Worm (Caenorhabditis elegans) whole organism, L2 larva: ENCODE results near the gene ndg-4.

Source experiments
- C34F6.9 ChIP-seq: fragments of 150-350 bp; optimal IDR thresholded peaks from 2 replicates; lab custom pipeline; 2014; ENCODE audit warnings: missing biosample characterization, missing genetic modification characterization
- F13H6.1 ChIP-seq: sonication (generic microtip); optimal IDR thresholded peaks from 2 replicates; lab custom pipeline; 2016; ENCODE audit warnings: missing genetic modification characterization, missing compliant biosample characterization
- R02D3.7 ChIP-seq: fragments of 150-350 bp; optimal IDR thresholded peaks from 2 replicates; lab custom pipeline; 2014; ENCODE audit warnings: missing biosample characterization, missing genetic modification characterization
- Y55F3AM.14 ChIP-seq: fragments of 200-800 bp; sonication (Bioruptor generic); optimal IDR thresholded peaks from 2 replicates; lab custom pipeline; 2018; ENCODE audit warnings: mild to moderate bottlenecking, missing genetic modification characterization, missing compliant biosample characterization
- ZK546.5 ChIP-seq: sonication (generic microtip); optimal IDR thresholded peaks from 2 replicates; lab custom pipeline; 2017; ENCODE audit warnings: missing biosample characterization, missing genetic modification characterization
- alr-1 ChIP-seq: fragments of 150-350 bp; optimal IDR thresholded peaks from 2 replicates; lab custom pipeline; 2014; ENCODE audit warnings: missing biosample characterization, missing genetic modification characterization
- aly-2 ChIP-seq: fragments of 150-350 bp; optimal IDR thresholded peaks from 2 replicates; lab custom pipeline; 2014; ENCODE audit warnings: missing biosample characterization, missing genetic modification characterization
- ama-1 ChIP-seq: fragments of 150-350 bp; optimal IDR thresholded peaks from 2 replicates; lab custom pipeline; 2018; ENCODE audit warnings: inconsistent platforms
- blmp-1 ChIP-seq: sonication (generic microtip); optimal IDR thresholded peaks from 2 replicates; lab custom pipeline; 2017; ENCODE audit warnings: missing genetic modification characterization, mild to moderate bottlenecking, missing compliant biosample characterization, antibody characterized with exemption, moderate library complexity; ENCODE audit not compliant: insufficient read depth
- ceh-16 ChIP-seq: fragments of 150-350 bp; optimal IDR thresholded peaks from 2 replicates; lab custom pipeline; 2014; ENCODE audit warnings: missing biosample characterization, missing genetic modification characterization
- ceh-82 ChIP-seq: fragments of 150-350 bp; optimal IDR thresholded peaks from 2 replicates; lab custom pipeline; 2014; ENCODE audit warnings: missing biosample characterization, missing genetic modification characterization
- crh-2 ChIP-seq: sonication (generic microtip); optimal IDR thresholded peaks from 2 replicates; lab custom pipeline; 2017; ENCODE audit warnings: missing biosample characterization, missing genetic modification characterization
- dmd-4 ChIP-seq: sonication (generic microtip); optimal IDR thresholded peaks from 2 replicates; lab custom pipeline; 2017; ENCODE audit warnings: missing biosample characterization, missing genetic modification characterization
- egl-27 ChIP-seq: sonication (generic microtip); optimal IDR thresholded peaks from 3 replicates; lab custom pipeline; 2017; ENCODE audit warnings: missing biosample characterization, missing genetic modification reagents, missing genetic modification characterization
- elt-1 ChIP-seq: fragments of 150-350 bp; optimal IDR thresholded peaks from 2 replicates; lab custom pipeline; 2014; ENCODE audit warnings: missing biosample characterization, missing genetic modification characterization
- elt-3 ChIP-seq: sonication (generic microtip); optimal IDR thresholded peaks from 2 replicates; lab custom pipeline; 2017; ENCODE audit warnings: missing biosample characterization, missing genetic modification characterization
- fos-1 ChIP-seq: fragments of 150-350 bp; optimal IDR thresholded peaks from 2 replicates; lab custom pipeline; 2014; ENCODE audit warnings: missing biosample characterization, missing genetic modification characterization
- gmeb-1 ChIP-seq: fragments of 150-350 bp; optimal IDR thresholded peaks from 2 replicates; lab custom pipeline; 2014; ENCODE audit warnings: missing biosample characterization, missing genetic modification characterization
- lin-11 ChIP-seq: fragments of 150-350 bp; sonication (generic microtip); optimal IDR thresholded peaks from 2 replicates; lab custom pipeline; 2014; ENCODE audit warnings: missing biosample characterization, missing genetic modification characterization, inconsistent platforms, mixed read lengths
- lin-13 ChIP-seq: fragments of 150-350 bp; optimal IDR thresholded peaks from 2 replicates; lab custom pipeline; 2014; ENCODE audit warnings: missing biosample characterization, missing genetic modification reagents, missing genetic modification characterization
- lin-39 ChIP-seq: fragments of 150-350 bp; optimal IDR thresholded peaks from 2 replicates; lab custom pipeline; 2014; ENCODE audit warnings: missing biosample characterization, missing genetic modification reagents, missing genetic modification characterization
- lsy-2 ChIP-seq, 2 experiments: fragments of 150-350 bp in 1 of 2; sonication (generic microtip) in 1 of 2; optimal IDR thresholded peaks; 2 replicates each; lab custom pipeline; 2014 to 2017; ENCODE audit warnings: missing biosample characterization in 2 of 2, missing genetic modification characterization in 2 of 2
- mab-5 ChIP-seq: fragments of 150-350 bp; optimal IDR thresholded peaks from 2 replicates; lab custom pipeline; 2014; ENCODE audit warnings: missing biosample characterization, missing genetic modification characterization
- mbf-1 ChIP-seq: sonication (generic microtip); optimal IDR thresholded peaks from 2 replicates; lab custom pipeline; 2017; ENCODE audit warnings: missing biosample characterization, missing genetic modification characterization
- mdl-1 ChIP-seq, 2 experiments: fragments of 150-350 bp in 1 of 2; sonication (generic microtip) in 1 of 2; optimal IDR thresholded peaks; 2 replicates each; lab custom pipeline; 2017; ENCODE audit warnings: missing biosample characterization in 2 of 2, missing genetic modification characterization in 2 of 2
- nhr-10 ChIP-seq: sonication (generic microtip); optimal IDR thresholded peaks from 2 replicates; lab custom pipeline; 2017; ENCODE audit warnings: missing biosample characterization, missing genetic modification characterization
- nhr-11 ChIP-seq: fragments of 150-350 bp; optimal IDR thresholded peaks from 2 replicates; lab custom pipeline; 2014; ENCODE audit warnings: missing biosample characterization, missing genetic modification characterization
- nhr-12 ChIP-seq: fragments of 150-350 bp; optimal IDR thresholded peaks from 2 replicates; lab custom pipeline; 2014; ENCODE audit warnings: missing biosample characterization, missing genetic modification characterization
- nhr-129 ChIP-seq: fragments of 150-350 bp; optimal IDR thresholded peaks from 2 replicates; lab custom pipeline; 2014; ENCODE audit warnings: missing biosample characterization, missing genetic modification characterization
- nhr-21 ChIP-seq: fragments of 150-350 bp; optimal IDR thresholded peaks from 2 replicates; lab custom pipeline; 2014; ENCODE audit warnings: missing biosample characterization, missing genetic modification characterization
- nhr-23 ChIP-seq: fragments of 150-350 bp; optimal IDR thresholded peaks from 2 replicates; lab custom pipeline; 2014; ENCODE audit warnings: missing biosample characterization, missing genetic modification reagents, missing genetic modification characterization
- nhr-237 ChIP-seq: fragments of 150-350 bp; optimal IDR thresholded peaks from 2 replicates; lab custom pipeline; 2014; ENCODE audit warnings: missing biosample characterization, missing genetic modification characterization
- nhr-25 ChIP-seq: fragments of 150-350 bp; sonication (generic microtip); optimal IDR thresholded peaks from 3 replicates; lab custom pipeline; 2014; ENCODE audit warnings: missing biosample characterization, missing genetic modification characterization
- nhr-6 ChIP-seq: fragments of 150-350 bp; optimal IDR thresholded peaks from 2 replicates; lab custom pipeline; 2014; ENCODE audit warnings: missing biosample characterization, missing genetic modification characterization
- nhr-77 ChIP-seq: fragments of 150-350 bp; optimal IDR thresholded peaks from 2 replicates; lab custom pipeline; 2014; ENCODE audit warnings: missing biosample characterization, missing genetic modification characterization
- peb-1 ChIP-seq: fragments of 150-350 bp; optimal IDR thresholded peaks from 2 replicates; lab custom pipeline; 2014; ENCODE audit warnings: missing biosample characterization, missing genetic modification characterization
- sem-4 ChIP-seq: fragments of 150-350 bp; optimal IDR thresholded peaks from 2 replicates; lab custom pipeline; 2014; ENCODE audit warnings: missing biosample characterization, missing genetic modification reagents, missing genetic modification characterization
- skn-1 ChIP-seq: sonication (generic microtip); optimal IDR thresholded peaks from 2 replicates; lab custom pipeline; 2017; ENCODE audit warnings: missing biosample characterization, missing genetic modification characterization
- sma-3 ChIP-seq: sonication (generic microtip); optimal IDR thresholded peaks from 2 replicates; lab custom pipeline; 2016; ENCODE audit warnings: missing genetic modification reagents, missing genetic modification characterization, missing compliant biosample characterization
- sma-9 ChIP-seq, 2 experiments: fragments of 150-350 bp in 1 of 2; sonication (generic microtip) in 1 of 2; optimal IDR thresholded peaks; 2 replicates each; lab custom pipeline; 2014 to 2016; ENCODE audit warnings: missing genetic modification characterization in 2 of 2, mild to moderate bottlenecking in 1 of 2, missing biosample characterization in 1 of 2, missing compliant biosample characterization in 1 of 2, missing genetic modification reagents in 1 of 2, moderate library complexity in 1 of 2
- snpc-4 ChIP-seq: fragments of 150-350 bp; optimal IDR thresholded peaks from 2 replicates; lab custom pipeline; 2014; ENCODE audit warnings: missing biosample characterization, missing genetic modification characterization
- unc-39 ChIP-seq: fragments of 150-350 bp; optimal IDR thresholded peaks from 2 replicates; lab custom pipeline; 2014; ENCODE audit warnings: missing biosample characterization, missing genetic modification characterization
- unc-55 ChIP-seq: fragments of 150-350 bp; sonication (generic microtip); optimal IDR thresholded peaks from 3 replicates; lab custom pipeline; 2014; ENCODE audit warnings: missing biosample characterization, missing genetic modification reagents, missing genetic modification characterization
- unc-62 ChIP-seq: fragments of 150-350 bp; optimal IDR thresholded peaks from 2 replicates; lab custom pipeline; 2014; ENCODE audit warnings: missing biosample characterization, missing genetic modification reagents, missing genetic modification characterization
- zag-1 ChIP-seq: fragments of 150-350 bp; optimal IDR thresholded peaks from 2 replicates; lab custom pipeline; 2014; ENCODE audit warnings: missing biosample characterization, missing genetic modification characterization
- ztf-1 ChIP-seq: fragments of 200-800 bp; sonication (Bioruptor generic); conservative IDR thresholded peaks from 2 replicates; pipeline ENCODE4 v1.3.6; 2022; ENCODE audit warnings: missing genetic modification characterization, missing compliant biosample characterization
- ztf-11 ChIP-seq: sonication (generic microtip); optimal IDR thresholded peaks from 2 replicates; lab custom pipeline; 2017; ENCODE audit warnings: missing biosample characterization, missing genetic modification characterization
- ztf-4 ChIP-seq: fragments of 150-350 bp; optimal IDR thresholded peaks from 2 replicates; lab custom pipeline; 2014; ENCODE audit warnings: missing biosample characterization, missing genetic modification characterization

Gene ndg-4

ce11 chrIII:4475428-4475968, 8.3 kb upstream of the ndg-4 start, which contains the start of gene rps-1 (continued):
- peak; percentile 93 to 95 for TF ChIP-seq mdl-1 (tag; optimal IDR thresholded peaks at IDR 0.05; lab: Kevin White, UChicago)

DNA sequence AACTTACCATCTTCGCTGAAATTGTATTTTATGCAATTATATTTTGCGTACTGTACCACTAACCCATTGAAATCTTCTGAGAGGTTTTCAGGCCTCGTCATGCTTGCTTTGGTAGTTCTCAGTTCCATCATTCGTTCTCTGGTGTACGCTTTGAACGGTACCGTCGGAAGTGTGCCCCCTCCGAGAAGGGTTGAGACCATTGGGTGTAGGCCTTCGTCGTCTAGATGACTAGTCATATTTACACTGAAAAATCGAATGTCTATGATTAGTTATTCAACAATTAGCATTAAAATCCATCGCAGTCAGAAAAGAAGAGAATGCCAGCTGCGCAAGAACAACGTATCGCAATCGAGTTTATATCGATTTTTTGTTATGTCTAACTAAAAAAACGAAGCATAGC, 7.7 kb upstream of the ndg-4 start, which contains the start of gene ifet-1:
TSS of gene ifet-1 (minus strand) at position 243 of the 400 bp plus-strand sequence.
- TF ChIP-seq lin-11 (tag; lab: Kevin White, UChicago): no peak
- no peak for TF ChIP-seq nhr-12
- no peak for TF ChIP-seq lsy-2 (tag; optimal IDR thresholded peaks at IDR 0.05; lab: Kevin White, UChicago)
- no peak for TF ChIP-seq nhr-10 (tag; lab: Kevin White, UChicago)
- no peak for TF ChIP-seq nhr-25 (tag; lab: Kevin White, UChicago)
- no peak for TF ChIP-seq nhr-21
- TF ChIP-seq aly-2 (tag; lab: Kevin White, UChicago): no peak
- TF ChIP-seq nhr-23 (tag; lab: Kevin White, UChicago): no peak
- no peak for TF ChIP-seq elt-3
- no peak for TF ChIP-seq mdl-1 (tag; optimal IDR thresholded peaks at IDR 0.05; lab: Kevin White, UChicago)
- TF ChIP-seq, all 48 proteins: peak for 0

DNA sequence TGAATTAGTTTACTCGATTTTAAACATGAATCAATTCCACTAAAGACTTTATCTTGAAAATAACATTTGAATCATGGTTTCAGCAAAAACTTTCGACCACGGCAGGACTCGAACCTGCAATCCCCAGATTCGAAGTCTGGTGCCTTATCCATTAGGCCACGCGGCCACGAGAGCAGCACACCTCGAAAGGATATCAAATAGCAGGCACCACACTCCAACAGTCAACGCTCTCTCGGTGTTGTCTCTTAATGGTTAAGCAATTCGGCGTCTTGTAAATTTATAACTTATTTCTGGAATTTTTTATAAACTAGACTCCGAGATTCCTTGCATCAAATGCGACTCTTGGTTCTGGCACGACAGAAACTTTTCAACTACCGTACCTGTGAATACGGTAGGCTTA, 3.6 kb upstream of the ndg-4 start:
- TF ChIP-seq R02D3.7 (tag; lab: Kevin White, UChicago): no peak
- TF ChIP-seq aly-2 (tag; lab: Kevin White, UChicago): no peak
- no peak for TF ChIP-seq elt-1 (tag; lab: Kevin White, UChicago)
- TF ChIP-seq nhr-21: peak; percentile 74
- no peak for TF ChIP-seq alr-1 (tag; lab: Kevin White, UChicago)
- TF ChIP-seq unc-62 (GFP tag; lab: Kevin White, UChicago): no peak
- no peak for TF ChIP-seq snpc-4 (tag; lab: Kevin White, UChicago)
- peak; percentile 55 for TF ChIP-seq F13H6.1 (tag; lab: Kevin White, UChicago)
- TF ChIP-seq nhr-77: no peak
- no peak for TF ChIP-seq nhr-11 (tag; lab: Kevin White, UChicago)
- no peak for TF ChIP-seq ama-1 (lab: Kevin White, UChicago)
- TF ChIP-seq blmp-1 (tag; lab: Kevin White, UChicago): peak; percentile 4
- peak; percentile 2 for TF ChIP-seq ztf-4 (tag; lab: Kevin White, UChicago)
- TF ChIP-seq mdl-1 (tag; optimal IDR thresholded peaks at IDR 0.05; lab: Kevin White, UChicago): no peak
- TF ChIP-seq ztf-1: no peak
- TF ChIP-seq mbf-1 (tag; lab: Kevin White, UChicago): no peak
- TF ChIP-seq nhr-12: no peak
- TF ChIP-seq unc-39: no peak
- peak; percentile 61 to 78 for TF ChIP-seq lsy-2 (tag; optimal IDR thresholded peaks at IDR 0.05; lab: Kevin White, UChicago)
- peak; percentile 59 for TF ChIP-seq fos-1 (tag; lab: Kevin White, UChicago)
- TF ChIP-seq lin-13 (GFP tag; lab: Kevin White, UChicago): peak; percentile 56
- no peak for TF ChIP-seq ceh-82 (tag; lab: Kevin White, UChicago)
- no peak for TF ChIP-seq ZK546.5 (tag; lab: Kevin White, UChicago)
- TF ChIP-seq peb-1: no peak
- TF ChIP-seq nhr-237: no peak
- TF ChIP-seq sem-4 (tag; lab: Kevin White, UChicago): peak; percentile 45
- peak; percentile 63 for TF ChIP-seq sma-3
- no peak for TF ChIP-seq elt-3
- TF ChIP-seq gmeb-1: peak; percentile 50
- TF ChIP-seq nhr-6: no peak
- peak; percentile 44 for TF ChIP-seq C34F6.9 (tag; lab: Kevin White, UChicago)
- TF ChIP-seq skn-1 (tag; lab: Kevin White, UChicago): no peak
- TF ChIP-seq egl-27 (tag; lab: Kevin White, UChicago): no peak
- peak; percentile 73 for TF ChIP-seq nhr-129
- no peak for TF ChIP-seq dmd-4 (tag; lab: Kevin White, UChicago)
- peak; percentile 63 for TF ChIP-seq Y55F3AM.14
- peak; percentile 55 for TF ChIP-seq sma-9 (GFP tag; optimal IDR thresholded peaks at IDR 0.05; lab: Kevin White, UChicago)
- TF ChIP-seq sma-9 (tag; optimal IDR thresholded peaks at IDR 0.05; lab: Kevin White, UChicago): no peak
- TF ChIP-seq mab-5 (tag; lab: Kevin White, UChicago): no peak
- no peak for TF ChIP-seq lin-39
- no peak for TF ChIP-seq zag-1 (tag; lab: Kevin White, UChicago)
- TF ChIP-seq nhr-25 (tag; lab: Kevin White, UChicago): peak; percentile 30
- TF ChIP-seq lin-11 (tag; lab: Kevin White, UChicago): peak; percentile 35
- no peak for TF ChIP-seq ztf-11 (tag; lab: Kevin White, UChicago)
- peak; percentile 52 for TF ChIP-seq unc-55 (GFP tag; lab: Kevin White, UChicago)
- no peak for TF ChIP-seq nhr-10 (tag; lab: Kevin White, UChicago)
- TF ChIP-seq ceh-16 (tag; lab: Kevin White, UChicago): no peak
- no peak for TF ChIP-seq nhr-23 (tag; lab: Kevin White, UChicago)
- peak; percentile 61 for TF ChIP-seq crh-2
- TF ChIP-seq, all 48 proteins: peak for 18
